Fruit fly (Drosophila melanogaster) whole organism, embryonic: ENCODE results near the gene Rpn9.
A peak's percentile ranks its signal among the peaks of the same experiment; 100 is the strongest.

ENCODE experiments used
- Asciz ChIP-seq: fragments of 200-800 bp; sonication (Bioruptor generic); optimal IDR thresholded peaks from 2 replicates; lab custom pipeline; 2017; ENCODE audit warnings: missing biosample characterization, mild to moderate bottlenecking, missing genetic modification characterization, missing genetic modification reagents
- Awh ChIP-seq: fragments of 200-800 bp; sonication (Bioruptor generic); IDR thresholded peaks from 2 replicates; pipeline ENCODE4, ENCODE4 v1.3.6; 2022; ENCODE audit warnings: missing biosample characterization, missing genetic modification characterization
- C15 ChIP-seq: fragments of 200-800 bp; sonication (Bioruptor generic); IDR thresholded peaks from 3 replicates; pipeline ENCODE4 v1.3.6; 2022; ENCODE audit warnings: missing biosample characterization, missing genetic modification characterization
- CG11504 ChIP-seq: fragments of 200-800 bp; sonication (Bioruptor generic); optimal IDR thresholded peaks from 3 replicates; lab custom pipeline; 2019; ENCODE audit warnings: missing biosample characterization, mild to moderate bottlenecking, missing genetic modification characterization, moderate library complexity
- CG11560 ChIP-seq: fragments of 200-800 bp; sonication (Bioruptor generic); IDR thresholded peaks from 3 replicates; pipeline ENCODE4 v1.3.6; 2022; ENCODE audit warnings: missing biosample characterization, missing genetic modification characterization
- CG11723 ChIP-seq: fragments of 200-800 bp; sonication (Bioruptor generic); optimal IDR thresholded peaks from 2 replicates; lab custom pipeline; 2017; ENCODE audit warnings: missing biosample characterization, mild to moderate bottlenecking, missing genetic modification characterization
- CG12219 ChIP-seq: fragments of 200-800 bp; sonication (Bioruptor generic); optimal IDR thresholded peaks from 3 replicates; lab custom pipeline; 2018; ENCODE audit warnings: missing biosample characterization, mild to moderate bottlenecking, missing genetic modification characterization
- CG14710 ChIP-seq: fragments of 200-800 bp; sonication (Bioruptor generic); optimal IDR thresholded peaks from 3 replicates; lab custom pipeline; 2019; ENCODE audit warnings: missing biosample characterization, mild to moderate bottlenecking, missing genetic modification characterization, moderate library complexity
- CG15269 ChIP-seq: fragments of 200-800 bp; sonication (Bioruptor generic); optimal IDR thresholded peaks from 2 replicates; lab custom pipeline; 2018; ENCODE audit warnings: missing biosample characterization, mild to moderate bottlenecking, missing genetic modification characterization, moderate library complexity
- CG16779 ChIP-seq: fragments of 200-800 bp; sonication (Bioruptor generic); IDR thresholded peaks from 2 replicates; pipeline ENCODE4 v1.3.6; 2022; ENCODE audit warnings: missing biosample characterization, missing genetic modification characterization
- CG17385 ChIP-seq: fragments of 200-800 bp; sonication (Bioruptor generic); optimal IDR thresholded peaks from 3 replicates; lab custom pipeline; 2018; ENCODE audit warnings: missing biosample characterization, mild to moderate bottlenecking, missing genetic modification characterization
- CG18764 ChIP-seq: fragments of 200-800 bp; sonication (Bioruptor generic); optimal IDR thresholded peaks from 3 replicates; lab custom pipeline; 2016; ENCODE audit warnings: missing biosample characterization, missing genetic modification characterization
- CG31224 ChIP-seq: fragments of 200-800 bp; sonication (Bioruptor generic); IDR thresholded peaks from 2 replicates; pipeline ENCODE4 v1.3.6; 2022; ENCODE audit warnings: missing biosample characterization, missing genetic modification characterization
- CG5180 ChIP-seq: fragments of 200-800 bp; sonication (Bioruptor generic); optimal IDR thresholded peaks from 3 replicates; lab custom pipeline; 2017; ENCODE audit warnings: missing biosample characterization, missing genetic modification characterization, mild to moderate bottlenecking, moderate library complexity, missing genetic modification reagents
- CG8924 ChIP-seq: fragments of 200-800 bp; optimal IDR thresholded peaks from 3 replicates; lab custom pipeline; 2019; ENCODE audit warnings: missing biosample characterization, mild to moderate bottlenecking, missing genetic modification characterization, moderate library complexity
- CG8944 ChIP-seq: fragments of 200-800 bp; sonication (Bioruptor generic); optimal IDR thresholded peaks from 3 replicates; lab custom pipeline; 2016; ENCODE audit warnings: missing biosample characterization, missing genetic modification characterization
- CkIIα-i1 ChIP-seq: fragments of 200-800 bp; sonication (Bioruptor generic); IDR thresholded peaks from 2 replicates; pipeline ENCODE4 v1.3.6; 2022; ENCODE audit warnings: missing biosample characterization, missing genetic modification characterization
- Dek ChIP-seq: fragments of 200-800 bp; sonication (Bioruptor generic); optimal IDR thresholded peaks from 3 replicates; lab custom pipeline; 2019; ENCODE audit warnings: missing biosample characterization, mild to moderate bottlenecking, missing genetic modification characterization, moderate library complexity
- Dip3 ChIP-seq: fragments of 200-800 bp; sonication (Bioruptor generic); optimal IDR thresholded peaks from 3 replicates; lab custom pipeline; 2016; ENCODE audit warnings: missing biosample characterization, missing genetic modification characterization
- Fer2 ChIP-seq: fragments of 200-800 bp; sonication (Bioruptor generic); optimal IDR thresholded peaks from 2 replicates; lab custom pipeline; 2018; ENCODE audit warnings: missing biosample characterization, mild to moderate bottlenecking, missing genetic modification characterization, moderate library complexity
- H15 ChIP-seq: fragments of 200-800 bp; sonication (Bioruptor generic); IDR thresholded peaks from 3 replicates; pipeline ENCODE4 v1.3.6; 2022; ENCODE audit warnings: missing biosample characterization, missing genetic modification characterization
- HLH4C ChIP-seq: fragments of 200-800 bp; sonication (Bioruptor generic); IDR thresholded peaks from 3 replicates; pipeline ENCODE4 v1.3.6; 2022; ENCODE audit warnings: missing biosample characterization, missing genetic modification characterization; ENCODE audit not compliant: partially characterized antibody
- HLH54F ChIP-seq: fragments of 200-800 bp; sonication (Bioruptor generic); optimal IDR thresholded peaks from 3 replicates; lab custom pipeline; 2016; ENCODE audit warnings: missing biosample characterization, missing genetic modification characterization
- Mad ChIP-seq: fragments of 200-800 bp; sonication (Bioruptor generic); optimal IDR thresholded peaks from 2 replicates; lab custom pipeline; 2016; ENCODE audit warnings: missing biosample characterization, missing genetic modification characterization
- Oaz ChIP-seq: fragments of 200-800 bp; sonication (Bioruptor generic); IDR thresholded peaks from 2 replicates; pipeline ENCODE4 v1.3.6; 2022; ENCODE audit warnings: missing biosample characterization, missing genetic modification characterization
- PHDP ChIP-seq: fragments of 200-800 bp; sonication (Bioruptor generic); optimal IDR thresholded peaks from 3 replicates; lab custom pipeline; 2018; ENCODE audit warnings: missing biosample characterization, mild to moderate bottlenecking, missing genetic modification characterization, moderate library complexity
- Stat92E ChIP-seq, 3 experiments: fragments of >200 bp in 2 of 3; fragments of 200-800 bp in 1 of 3; sonication (Bioruptor generic) in 1 of 3; optimal IDR thresholded peaks; 2 replicates each; lab custom pipeline; 2017 to 2019; ENCODE audit warnings: missing biosample characterization in 3 of 3, missing genetic modification characterization in 3 of 3, mild to moderate bottlenecking in 1 of 3, moderate library complexity in 1 of 3
- chn ChIP-seq: fragments of 200-800 bp; sonication (Bioruptor generic); optimal IDR thresholded peaks from 2 replicates; lab custom pipeline; 2016; ENCODE audit warnings: missing biosample characterization, missing genetic modification characterization
- crc ChIP-seq: fragments of 200-800 bp; sonication (Bioruptor generic); optimal IDR thresholded peaks from 2 replicates; lab custom pipeline; 2016; ENCODE audit warnings: missing biosample characterization, missing genetic modification characterization
- crol ChIP-seq: fragments of 200-800 bp; sonication (Bioruptor generic); IDR thresholded peaks from 2 replicates; pipeline ENCODE4 v1.3.6; 2022; ENCODE audit warnings: missing biosample characterization, missing genetic modification characterization
- cwo ChIP-seq: fragments of 200-800 bp; sonication (Bioruptor generic); optimal IDR thresholded peaks from 3 replicates; lab custom pipeline; 2017; ENCODE audit warnings: missing biosample characterization, missing genetic modification characterization, mild to moderate bottlenecking, moderate library complexity, missing genetic modification reagents
- dan ChIP-seq: fragments of 200-800 bp; sonication (Bioruptor generic); IDR thresholded peaks from 2 replicates; pipeline ENCODE4 v1.3.6; 2022; ENCODE audit warnings: missing biosample characterization, missing genetic modification characterization
- fd96Cb ChIP-seq: fragments of 200-800 bp; sonication (Bioruptor generic); optimal IDR thresholded peaks from 2 replicates; lab custom pipeline; 2018; ENCODE audit warnings: missing biosample characterization, mild to moderate bottlenecking, missing genetic modification characterization, moderate library complexity
- fu2 ChIP-seq: fragments of 200-800 bp; sonication (Bioruptor generic); optimal IDR thresholded peaks from 2 replicates; lab custom pipeline; 2016; ENCODE audit warnings: missing biosample characterization, missing genetic modification characterization
- gcm ChIP-seq: fragments of 200-800 bp; sonication (Bioruptor generic); optimal IDR thresholded peaks from 2 replicates; lab custom pipeline; 2019; ENCODE audit warnings: missing biosample characterization, mild to moderate bottlenecking, missing genetic modification characterization, moderate library complexity
- gcm2 ChIP-seq: fragments of 200-800 bp; sonication (Bioruptor generic); optimal IDR thresholded peaks from 2 replicates; lab custom pipeline; 2016; ENCODE audit warnings: missing biosample characterization, missing genetic modification characterization
- gfzf ChIP-seq: fragments of 200-800 bp; sonication (Bioruptor generic); optimal IDR thresholded peaks from 2 replicates; lab custom pipeline; 2016; ENCODE audit warnings: missing biosample characterization, mild to moderate bottlenecking, missing genetic modification characterization, moderate library complexity
- grau ChIP-seq: fragments of 200-800 bp; optimal IDR thresholded peaks from 3 replicates; lab custom pipeline; 2019; ENCODE audit warnings: missing biosample characterization, mild to moderate bottlenecking, missing genetic modification characterization, moderate library complexity
- her ChIP-seq: fragments of 200-800 bp; sonication (Bioruptor generic); optimal IDR thresholded peaks from 2 replicates; lab custom pipeline; 2016; ENCODE audit warnings: missing biosample characterization, missing genetic modification characterization
- mirr ChIP-seq: fragments of 200-800 bp; sonication (Bioruptor generic); optimal IDR thresholded peaks from 3 replicates; lab custom pipeline; 2018; ENCODE audit warnings: missing biosample characterization, mild to moderate bottlenecking, missing genetic modification characterization
- nau ChIP-seq: fragments of 200-800 bp; sonication (Bioruptor generic); optimal IDR thresholded peaks from 3 replicates; lab custom pipeline; 2017; ENCODE audit warnings: missing biosample characterization, mild to moderate bottlenecking, missing genetic modification characterization, missing genetic modification reagents
- ranshi ChIP-seq: fragments of 200-800 bp; sonication (Bioruptor generic); IDR thresholded peaks from 2 replicates; pipeline ENCODE4 v1.3.6; 2022; ENCODE audit warnings: missing biosample characterization, missing genetic modification characterization
- sc ChIP-seq, 3 experiments: fragments of >200 bp in 2 of 3; fragments of 200-800 bp in 1 of 3; sonication (Bioruptor generic) in 1 of 3; optimal IDR thresholded peaks; 2 replicates in 2 of 3; 3 replicates in 1 of 3; lab custom pipeline; 2017; ENCODE audit warnings: mild to moderate bottlenecking in 1 of 3, missing biosample characterization in 1 of 3, missing genetic modification characterization in 1 of 3, missing genetic modification reagents in 1 of 3
- shn ChIP-seq: fragments of 200-800 bp; sonication (Bioruptor generic); optimal IDR thresholded peaks from 3 replicates; lab custom pipeline; 2016; ENCODE audit warnings: missing biosample characterization, missing genetic modification characterization
- sr ChIP-seq: fragments of 200-800 bp; sonication (Bioruptor generic); IDR thresholded peaks from 3 replicates; pipeline ENCODE4 v1.3.6; 2022; ENCODE audit warnings: missing biosample characterization, missing genetic modification characterization
- tap ChIP-seq: fragments of 200-800 bp; optimal IDR thresholded peaks from 3 replicates; lab custom pipeline; 2019; ENCODE audit warnings: missing biosample characterization, mild to moderate bottlenecking, missing genetic modification characterization, moderate library complexity
- trh ChIP-seq: fragments of 200-800 bp; sonication (Bioruptor generic); optimal IDR thresholded peaks from 2 replicates; lab custom pipeline; 2016; ENCODE audit warnings: missing biosample characterization, missing genetic modification characterization

Gene Rpn9

DNA sequence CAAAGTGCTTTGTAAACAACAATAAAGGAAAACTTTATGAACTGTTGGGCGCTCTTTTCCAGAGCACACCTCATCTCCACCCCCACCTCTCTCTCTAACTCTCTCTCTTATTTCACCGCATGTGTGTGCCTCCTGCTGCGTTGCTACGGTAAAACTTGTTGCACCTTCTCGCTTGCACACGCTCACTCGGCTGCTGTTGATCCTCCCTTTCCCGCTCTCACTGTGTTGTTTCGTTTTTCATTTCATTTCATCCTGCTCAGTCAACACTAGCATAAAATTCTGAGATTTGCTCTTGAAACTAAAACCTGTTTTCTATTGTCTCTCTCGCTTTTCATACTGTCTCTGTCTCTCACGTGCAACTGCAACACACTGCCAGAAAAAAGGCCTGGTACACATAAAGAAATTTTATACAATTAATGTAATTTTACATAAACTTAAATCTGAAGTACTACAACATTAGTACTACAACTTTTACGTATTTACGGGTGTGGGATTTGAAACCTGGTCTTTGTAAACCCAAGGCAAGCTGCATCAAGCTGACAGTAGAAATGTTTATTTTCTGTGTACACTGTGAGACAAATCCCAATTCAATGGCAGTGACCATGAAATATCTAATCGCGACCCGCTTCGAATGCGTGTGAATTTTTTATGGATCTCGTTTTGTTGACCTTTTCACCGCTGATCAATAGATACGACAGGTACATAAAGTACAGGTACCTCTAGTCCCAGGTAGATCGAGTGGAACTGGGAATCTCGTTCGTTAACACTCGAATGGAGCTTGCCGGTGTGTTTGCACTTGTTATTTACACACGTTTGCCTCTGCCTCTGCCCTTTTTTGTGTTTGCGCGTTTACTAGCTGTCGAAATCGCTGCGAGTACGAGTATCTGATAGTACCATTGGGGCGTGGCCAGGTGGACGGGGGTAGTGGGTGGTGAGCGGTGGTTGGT lies 49.5 kb upstream of the Rpn9 start (continued):
- peak; percentile 82 for TF ChIP-seq PHDP (tag; lab: Kevin White, UChicago)
- peak; percentile 92 for TF ChIP-seq CG8924 (tag; lab: Kevin White, UChicago)
- TF ChIP-seq CG14710 (tag; lab: Kevin White, UChicago), result peak; percentile 96
- TF ChIP-seq gfzf (GFP tag; lab: Kevin White, UChicago), result no peak
- TF ChIP-seq CG5180, result peak; percentile 67
- peak; percentile 79 for TF ChIP-seq CG11723 (GFP tag; lab: Kevin White, UChicago)
- peak; percentile 26 for TF ChIP-seq fu2 (GFP tag; lab: Kevin White, UChicago)
- peak; percentile 58 for TF ChIP-seq gcm2 (GFP tag; lab: Kevin White, UChicago)
- TF ChIP-seq grau (tag; lab: Kevin White, UChicago), result peak; percentile 86
- TF ChIP-seq crol (GFP tag; lab: Robert Waterston, UW), result peak; percentile 77
- peak; percentile 80 for TF ChIP-seq CG17385 (GFP tag; lab: Kevin White, UChicago)
- peak; percentile 72 for TF ChIP-seq nau (GFP tag; lab: Kevin White, UChicago)
- peak; percentile 8 for TF ChIP-seq CG31224 (GFP tag; lab: Robert Waterston, UW)
- TF ChIP-seq CG15269 (tag; lab: Kevin White, UChicago), result peak; percentile 69
- peak; percentile 77; the same call in 1 of the 2 replicates for TF ChIP-seq dan (GFP tag; lab: Robert Waterston, UW)
- peak; percentile 98 for TF ChIP-seq mirr (GFP tag; lab: Kevin White, UChicago)
- peak; percentile 78 for TF ChIP-seq chn (GFP tag; lab: Kevin White, UChicago)
- peak; percentile 69 for TF ChIP-seq Awh (GFP tag; lab: Robert Waterston, UW)
- TF ChIP-seq CG11560, result peak; percentile 37; the same call in 1 of the 3 replicates
- no peak for TF ChIP-seq Fer2 (tag; lab: Kevin White, UChicago)
- peak; percentile 73 for TF ChIP-seq CG8944 (GFP tag; lab: Kevin White, UChicago)
- peak; percentile 77 for TF ChIP-seq CG18764 (GFP tag; lab: Kevin White, UChicago)
- TF ChIP-seq cwo (GFP tag; lab: Kevin White, UChicago), result peak; percentile 81
- peak; percentile 56; the same call in 1 of the 2 replicates for TF ChIP-seq CG16779 (GFP tag; lab: Robert Waterston, UW)
- TF ChIP-seq shn (GFP tag; lab: Kevin White, UChicago), result peak; percentile 54
- TF ChIP-seq Asciz (GFP tag; lab: Kevin White, UChicago), result peak; percentile 81
- peak; percentile 93 for TF ChIP-seq gcm (GFP tag; lab: Kevin White, UChicago)
- TF ChIP-seq Dek (tag; lab: Kevin White, UChicago), result peak; percentile 66
- peak; percentile 73 for TF ChIP-seq Mad
- peak; percentile 82 for TF ChIP-seq CG12219 (GFP tag; lab: Kevin White, UChicago)
- TF ChIP-seq C15 (GFP tag; lab: Robert Waterston, UW), result no peak
- TF ChIP-seq Oaz, result no peak
- no peak for TF ChIP-seq sc (optimal IDR thresholded peaks at IDR 0.05; lab: Kevin White, UChicago)
- peak; percentile 91 for TF ChIP-seq sc (GFP tag; optimal IDR thresholded peaks at IDR 0.05; lab: Kevin White, UChicago)
- peak; percentile 77 for TF ChIP-seq tap (tag; lab: Kevin White, UChicago)
- peak; percentile 50 for TF ChIP-seq her (GFP tag; lab: Kevin White, UChicago)
- peak; percentile 16; the same call in 1 of the 3 replicates for TF ChIP-seq sr
- peak; percentile 50 for TF ChIP-seq HLH54F (GFP tag; lab: Kevin White, UChicago)
- peak; percentile 73 for TF ChIP-seq ranshi (GFP tag; lab: Robert Waterston, UW)
- TF ChIP-seq Stat92E (GFP tag; optimal IDR thresholded peaks at IDR 0.05; lab: Kevin White, UChicago), result peak in 1 of 3 experiments; percentile 94
- TF ChIP-seq HLH4C, result no peak
- TF ChIP-seq CkIIα-i1 (GFP tag; lab: Robert Waterston, UW), result peak; percentile 5; the same call in 1 of the 2 replicates
- TF ChIP-seq crc (GFP tag; lab: Kevin White, UChicago), result peak; percentile 47
- TF ChIP-seq CG11504 (tag; lab: Kevin White, UChicago), result peak; percentile 90
- TF ChIP-seq trh (GFP tag; lab: Kevin White, UChicago), result peak; percentile 75
- peak; percentile 19 for TF ChIP-seq Dip3 (GFP tag; lab: Kevin White, UChicago)
- peak; percentile 72; the same call in 2 of the 3 replicates for TF ChIP-seq H15
- peak; percentile 95 for TF ChIP-seq fd96Cb (tag; lab: Kevin White, UChicago)
